Fruit fly (Drosophila melanogaster) whole organism, embryonic: Measurements from ENCODE around the gene CG34276.

ENCODE experiments used
- CG10147 ChIP-seq: fragments of 200-800 bp; sonication (Bioruptor generic); optimal IDR thresholded peaks from 2 replicates; lab custom pipeline; 2019; ENCODE audit warnings: missing biosample characterization, mild to moderate bottlenecking, missing genetic modification characterization, moderate library complexity
- CG10267 ChIP-seq: fragments of 200-800 bp; sonication (Bioruptor generic); optimal IDR thresholded peaks from 2 replicates; lab custom pipeline; 2018; ENCODE audit warnings: missing biosample characterization, mild to moderate bottlenecking, missing genetic modification characterization, moderate library complexity
- CG11456 ChIP-seq: fragments of 200-800 bp; sonication (Bioruptor generic); IDR thresholded peaks from 3 replicates; pipeline ENCODE4 v1.3.6; 2022; ENCODE audit warnings: missing biosample characterization, missing genetic modification characterization
- CG12236 ChIP-seq: fragments of 200-800 bp; sonication (Bioruptor generic); optimal IDR thresholded peaks from 2 replicates; lab custom pipeline; 2016; ENCODE audit warnings: missing biosample characterization, missing genetic modification characterization
- CG12391 ChIP-seq: fragments of 200-800 bp; sonication (Bioruptor generic); optimal IDR thresholded peaks from 3 replicates; lab custom pipeline; 2018; ENCODE audit warnings: missing biosample characterization, mild to moderate bottlenecking, missing genetic modification characterization, moderate library complexity
- CG12769 ChIP-seq: fragments of 200-800 bp; sonication (Bioruptor generic); optimal IDR thresholded peaks from 2 replicates; lab custom pipeline; 2019; ENCODE audit warnings: missing biosample characterization, mild to moderate bottlenecking, missing genetic modification characterization, moderate library complexity
- CG13775 ChIP-seq: fragments of 200-800 bp; sonication (Bioruptor generic); optimal IDR thresholded peaks from 3 replicates; lab custom pipeline; 2017; ENCODE audit warnings: missing biosample characterization, mild to moderate bottlenecking, missing genetic modification characterization
- CG14965 ChIP-seq: fragments of 200-800 bp; sonication (Bioruptor generic); optimal IDR thresholded peaks from 2 replicates; lab custom pipeline; 2016; ENCODE audit warnings: missing biosample characterization, missing genetic modification characterization, borderline replicate concordance
- CG17612 ChIP-seq: fragments of 200-800 bp; sonication (Bioruptor generic); IDR thresholded peaks from 2 replicates; pipeline ENCODE4 v1.3.6; 2022; ENCODE audit warnings: missing biosample characterization, missing genetic modification characterization
- CG18599 ChIP-seq: fragments of 200-800 bp; sonication (Bioruptor generic); optimal IDR thresholded peaks from 3 replicates; lab custom pipeline; 2017; ENCODE audit warnings: missing biosample characterization, missing genetic modification characterization, mild to moderate bottlenecking, moderate library complexity, missing genetic modification reagents
- CG31441 ChIP-seq: fragments of 200-800 bp; sonication (Bioruptor generic); IDR thresholded peaks from 2 replicates; pipeline ENCODE4 v1.3.6; 2022; ENCODE audit warnings: missing biosample characterization, missing genetic modification characterization
- CG4707 ChIP-seq: fragments of 200-800 bp; sonication (Bioruptor generic); optimal IDR thresholded peaks from 2 replicates; lab custom pipeline; 2018; ENCODE audit warnings: missing biosample characterization, mild to moderate bottlenecking, missing genetic modification characterization, moderate library complexity
- CG5953 ChIP-seq: fragments of 200-800 bp; sonication (Bioruptor generic); IDR thresholded peaks from 2 replicates; pipeline ENCODE4 v1.3.6; 2022; ENCODE audit warnings: missing biosample characterization, missing genetic modification characterization
- CG6272 ChIP-seq: fragments of 200-800 bp; sonication (Bioruptor generic); IDR thresholded peaks from 2 replicates; pipeline ENCODE4 v1.3.6; 2022; ENCODE audit warnings: missing biosample characterization, missing genetic modification characterization
- CG6683 ChIP-seq: fragments of 200-800 bp; sonication (Bioruptor generic); optimal IDR thresholded peaks from 2 replicates; lab custom pipeline; 2017; ENCODE audit warnings: missing biosample characterization, mild to moderate bottlenecking, missing genetic modification characterization, missing genetic modification reagents
- CG7987 ChIP-seq: fragments of 200-800 bp; sonication (Bioruptor generic); optimal IDR thresholded peaks from 2 replicates; lab custom pipeline; 2018; ENCODE audit warnings: missing biosample characterization, mild to moderate bottlenecking, missing genetic modification characterization, moderate library complexity
- CG8388 ChIP-seq: fragments of 200-800 bp; sonication (Bioruptor generic); optimal IDR thresholded peaks from 2 replicates; lab custom pipeline; 2019; ENCODE audit warnings: missing biosample characterization, mild to moderate bottlenecking, missing genetic modification characterization, moderate library complexity
- CG8765 ChIP-seq: fragments of 200-800 bp; sonication (Bioruptor generic); IDR thresholded peaks from 2 replicates; pipeline ENCODE4 v1.3.6; 2022; ENCODE audit warnings: missing biosample characterization, missing genetic modification characterization
- CHES-1-like ChIP-seq: fragments of 200-800 bp; sonication (Bioruptor generic); optimal IDR thresholded peaks from 2 replicates; lab custom pipeline; 2016; ENCODE audit warnings: missing biosample characterization, missing genetic modification characterization
- Dek ChIP-seq: fragments of 200-800 bp; sonication (Bioruptor generic); optimal IDR thresholded peaks from 3 replicates; lab custom pipeline; 2019; ENCODE audit warnings: missing biosample characterization, mild to moderate bottlenecking, missing genetic modification characterization, moderate library complexity
- ERR ChIP-seq: fragments of 200-800 bp; sonication (Bioruptor generic); optimal IDR thresholded peaks from 2 replicates; lab custom pipeline; 2016; ENCODE audit warnings: missing biosample characterization, missing genetic modification characterization
- Elba2 ChIP-seq: fragments of 200-800 bp; sonication (Bioruptor generic); optimal IDR thresholded peaks from 3 replicates; lab custom pipeline; 2016; ENCODE audit warnings: missing biosample characterization, missing genetic modification characterization
- HLH3B ChIP-seq: fragments of 200-800 bp; sonication (Bioruptor generic); IDR thresholded peaks from 2 replicates; pipeline ENCODE4 v1.3.6; 2022; ENCODE audit warnings: missing biosample characterization, missing genetic modification characterization
- HLHmδ ChIP-seq: fragments of 200-800 bp; sonication (Bioruptor generic); optimal IDR thresholded peaks from 2 replicates; lab custom pipeline; 2018; ENCODE audit warnings: missing biosample characterization, mild to moderate bottlenecking, missing genetic modification characterization, moderate library complexity
- Hand ChIP-seq: fragments of 200-800 bp; sonication (Bioruptor generic); optimal IDR thresholded peaks from 2 replicates; lab custom pipeline; 2017; ENCODE audit warnings: mild to moderate bottlenecking, missing biosample characterization, missing genetic modification reagents, missing genetic modification characterization
- Hey ChIP-seq: fragments of 200-800 bp; sonication (Bioruptor generic); optimal IDR thresholded peaks from 3 replicates; lab custom pipeline; 2018; ENCODE audit warnings: missing biosample characterization, mild to moderate bottlenecking, missing genetic modification characterization
- MBD-R2 ChIP-seq: fragments of 200-800 bp; sonication (Bioruptor generic); IDR thresholded peaks from 2 replicates; pipeline ENCODE4 v1.3.6; 2022; ENCODE audit warnings: missing biosample characterization, missing genetic modification characterization
- Mrtf ChIP-seq: fragments of 200-800 bp; sonication (Bioruptor generic); IDR thresholded peaks from 3 replicates; pipeline ENCODE4 v1.3.6; 2022; ENCODE audit warnings: missing biosample characterization, missing genetic modification characterization
- NFAT ChIP-seq: fragments of 200-800 bp; sonication (Bioruptor generic); IDR thresholded peaks from 2 replicates; pipeline ENCODE4 v1.3.6; 2022; ENCODE audit warnings: missing biosample characterization, missing genetic modification characterization
- Side ChIP-seq: fragments of 200-800 bp; sonication (Bioruptor generic); optimal IDR thresholded peaks from 2 replicates; lab custom pipeline; 2016; ENCODE audit warnings: missing biosample characterization, missing genetic modification characterization
- Taf1 ChIP-seq: fragments of 200-800 bp; sonication (Bioruptor generic); IDR thresholded peaks from 2 replicates; pipeline ENCODE4 v1.3.6; 2022; ENCODE audit warnings: missing biosample characterization, missing genetic modification characterization
- ab ChIP-seq: fragments of 200-800 bp; sonication (Bioruptor generic); optimal IDR thresholded peaks from 2 replicates; lab custom pipeline; 2016; ENCODE audit warnings: missing biosample characterization, missing genetic modification characterization
- bigmax ChIP-seq: fragments of 200-800 bp; sonication (Bioruptor generic); optimal IDR thresholded peaks from 2 replicates; lab custom pipeline; 2018; ENCODE audit warnings: missing biosample characterization, mild to moderate bottlenecking, missing genetic modification characterization
- bsh ChIP-seq, 2 experiments: fragments of 200-800 bp; sonication (Bioruptor generic); optimal IDR thresholded peaks; 2 replicates each; lab custom pipeline; 2017 to 2018; ENCODE audit warnings: mild to moderate bottlenecking in 2 of 2, missing biosample characterization in 2 of 2, missing genetic modification characterization in 2 of 2, moderate library complexity in 1 of 2
- cato ChIP-seq: fragments of 200-800 bp; sonication (Bioruptor generic); optimal IDR thresholded peaks from 2 replicates; lab custom pipeline; 2016; ENCODE audit warnings: missing biosample characterization, missing genetic modification characterization, borderline replicate concordance
- dimm ChIP-seq: fragments of 200-800 bp; sonication (Bioruptor generic); IDR thresholded peaks from 2 replicates; pipeline ENCODE4 v1.3.6; 2022; ENCODE audit warnings: missing biosample characterization, missing genetic modification characterization
- en ChIP-seq: fragments of 200-800 bp; sonication (Bioruptor generic); optimal IDR thresholded peaks from 2 replicates; lab custom pipeline; 2016; ENCODE audit warnings: missing biosample characterization, missing genetic modification characterization
- fd3F ChIP-seq: fragments of 200-800 bp; sonication (Bioruptor generic); optimal IDR thresholded peaks from 2 replicates; lab custom pipeline; 2018; ENCODE audit warnings: missing biosample characterization, mild to moderate bottlenecking, missing genetic modification characterization, moderate library complexity
- gt ChIP-seq: fragments of 200-800 bp; sonication (Bioruptor generic); IDR thresholded peaks from 2 replicates; pipeline ENCODE4 v1.3.6; 2022; ENCODE audit warnings: missing biosample characterization, missing genetic modification characterization
- insv ChIP-seq, 2 experiments: fragments of 200-800 bp; sonication (Bioruptor generic); optimal IDR thresholded peaks; 3 replicates each; lab custom pipeline; 2016 to 2018; ENCODE audit warnings: missing biosample characterization in 2 of 2, missing genetic modification characterization in 2 of 2
- kah ChIP-seq: fragments of 200-800 bp; sonication (Bioruptor generic); optimal IDR thresholded peaks from 2 replicates; lab custom pipeline; 2018; ENCODE audit warnings: missing biosample characterization, mild to moderate bottlenecking, missing genetic modification characterization
- mam ChIP-seq: fragments of 200-800 bp; sonication (Bioruptor generic); optimal IDR thresholded peaks from 3 replicates; lab custom pipeline; 2016; ENCODE audit warnings: missing biosample characterization, missing genetic modification characterization
- nmo ChIP-seq: fragments of 200-800 bp; sonication (Bioruptor generic); optimal IDR thresholded peaks from 2 replicates; lab custom pipeline; 2018; ENCODE audit warnings: missing biosample characterization, mild to moderate bottlenecking, missing genetic modification characterization, moderate library complexity
- org-1 ChIP-seq: fragments of 200-800 bp; sonication (Bioruptor generic); optimal IDR thresholded peaks from 2 replicates; lab custom pipeline; 2017; ENCODE audit warnings: missing biosample characterization, missing genetic modification characterization
- pita ChIP-seq: fragments of 200-800 bp; sonication (Bioruptor generic); optimal IDR thresholded peaks from 2 replicates; lab custom pipeline; 2017; ENCODE audit warnings: missing biosample characterization, mild to moderate bottlenecking, missing genetic modification characterization
- schlank ChIP-seq: fragments of 200-800 bp; sonication (Bioruptor generic); optimal IDR thresholded peaks from 2 replicates; lab custom pipeline; 2018; ENCODE audit warnings: missing biosample characterization, mild to moderate bottlenecking, missing genetic modification characterization
- sr ChIP-seq: fragments of 200-800 bp; sonication (Bioruptor generic); IDR thresholded peaks from 3 replicates; pipeline ENCODE4 v1.3.6; 2022; ENCODE audit warnings: missing biosample characterization, missing genetic modification characterization
- tio ChIP-seq: fragments of 200-800 bp; sonication (Bioruptor generic); optimal IDR thresholded peaks from 2 replicates; lab custom pipeline; 2017; ENCODE audit warnings: missing biosample characterization, missing genetic modification characterization, inconsistent platforms
- trem ChIP-seq: fragments of 200-800 bp; optimal IDR thresholded peaks from 3 replicates; lab custom pipeline; 2019; ENCODE audit warnings: missing biosample characterization, mild to moderate bottlenecking, missing genetic modification characterization, moderate library complexity
- usp ChIP-seq: fragments of >200 bp; optimal IDR thresholded peaks from 2 replicates; lab custom pipeline; 2017; ENCODE audit warnings: missing biosample characterization, missing genetic modification characterization
- wor ChIP-seq: fragments of 200-800 bp; sonication (Bioruptor generic); IDR thresholded peaks from 2 replicates; pipeline ENCODE4 v1.3.6; 2022; ENCODE audit warnings: missing biosample characterization, missing genetic modification characterization
- yki ChIP-seq: fragments of >200 bp; optimal IDR thresholded peaks from 3 replicates; lab custom pipeline; 2018

CG34276 gene

DNA sequence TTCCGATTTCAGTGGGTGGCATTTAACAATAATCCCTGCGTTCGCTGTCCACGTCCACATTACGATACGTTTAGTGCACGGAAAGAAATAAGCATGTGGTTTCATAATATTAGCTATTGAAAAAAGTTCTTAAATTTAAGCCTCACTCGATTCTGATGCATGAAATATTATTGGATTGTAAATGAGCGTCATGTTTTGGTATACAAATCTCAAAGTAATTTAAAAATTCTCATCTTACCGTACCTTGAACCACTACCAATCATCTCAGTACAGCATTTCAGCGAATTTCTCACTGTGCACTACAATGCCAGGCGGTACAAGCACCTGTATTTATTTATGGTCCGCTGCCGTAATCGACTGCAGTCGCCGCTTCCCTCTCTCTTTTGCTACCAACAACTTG is 48.8 kb downstream of the CG34276 start (continued):
- TF ChIP-seq Hey (tag; lab: Kevin White, UChicago): no peak
- TF ChIP-seq trem: peak; percentile 68
- peak; percentile 48 for TF ChIP-seq CG12236 (GFP tag; lab: Kevin White, UChicago)
- TF ChIP-seq CG14965: peak; percentile 11
- TF ChIP-seq nmo (GFP tag; lab: Kevin White, UChicago): peak; percentile 89
- peak; percentile 73 for TF ChIP-seq CG6272 (GFP tag; lab: Robert Waterston, UW)
- no peak for TF ChIP-seq pita
- peak; percentile 80 for TF ChIP-seq org-1
- no peak for TF ChIP-seq CG17612 (GFP tag; lab: Robert Waterston, UW)
- no peak for TF ChIP-seq CG11456 (GFP tag; lab: Robert Waterston, UW)
- peak; percentile 45 for TF ChIP-seq schlank (tag; lab: Kevin White, UChicago)
- TF ChIP-seq ERR (GFP tag; lab: Kevin White, UChicago): peak; percentile 46
- peak; percentile 83 for TF ChIP-seq CG12769 (tag; lab: Kevin White, UChicago)
- peak; percentile 83 for TF ChIP-seq CG18599 (GFP tag; lab: Kevin White, UChicago)
- peak; percentile 66 for TF ChIP-seq CG4707 (GFP tag; lab: Kevin White, UChicago)
- peak; percentile 70 for TF ChIP-seq CG10147
- TF ChIP-seq Taf1 (GFP tag; lab: Robert Waterston, UW): no peak
- TF ChIP-seq CG12391 (tag; lab: Kevin White, UChicago): peak; percentile 86
- TF ChIP-seq CG8388: peak; percentile 78
- peak; percentile 70 for TF ChIP-seq CG10267 (tag; lab: Kevin White, UChicago)
- TF ChIP-seq dimm (GFP tag; lab: Robert Waterston, UW): no peak
- no peak for TF ChIP-seq Elba2 (GFP tag; lab: Kevin White, UChicago)
- TF ChIP-seq gt (GFP tag; lab: Robert Waterston, UW): no peak
- no peak for TF ChIP-seq HLHmδ (GFP tag; lab: Kevin White, UChicago)
- peak; percentile 72 for TF ChIP-seq cato (GFP tag; lab: Kevin White, UChicago)
- no peak for TF ChIP-seq yki (lab: Kevin White, UChicago)
- peak; percentile 74 for TF ChIP-seq Dek (tag; lab: Kevin White, UChicago)
- peak; percentile 50 for TF ChIP-seq CG6683 (GFP tag; lab: Kevin White, UChicago)
- peak; percentile 77 for TF ChIP-seq mam (GFP tag; lab: Kevin White, UChicago)
- no peak for TF ChIP-seq NFAT (GFP tag; lab: Robert Waterston, UW)
- TF ChIP-seq CG31441 (GFP tag; lab: Robert Waterston, UW): no peak
- no peak for TF ChIP-seq HLH3B (GFP tag; lab: Robert Waterston, UW)
- peak; percentile 80 for TF ChIP-seq fd3F (GFP tag; lab: Kevin White, UChicago)
- TF ChIP-seq bsh (GFP tag; optimal IDR thresholded peaks at IDR 0.05; lab: Kevin White, UChicago): peak; percentile 76 to 84
- peak; percentile 51 for TF ChIP-seq Hand (GFP tag; lab: Kevin White, UChicago)
- TF ChIP-seq CG5953 (GFP tag; lab: Robert Waterston, UW): no peak
- no peak for TF ChIP-seq insv (GFP tag; optimal IDR thresholded peaks at IDR 0.05; lab: Kevin White, UChicago)
- TF ChIP-seq sr (GFP tag; lab: Robert Waterston, UW): no peak
- no peak for TF ChIP-seq MBD-R2 (GFP tag; lab: Robert Waterston, UW)
- TF ChIP-seq kah: peak; percentile 77
- TF ChIP-seq CHES-1-like (GFP tag; lab: Kevin White, UChicago): peak; percentile 70
- TF ChIP-seq usp (GFP tag; lab: Kevin White, UChicago): no peak
- no peak for TF ChIP-seq Mrtf
- TF ChIP-seq CG8765 (GFP tag; lab: Robert Waterston, UW): no peak
- TF ChIP-seq Side: peak; percentile 61
- no peak for TF ChIP-seq wor
- TF ChIP-seq bigmax (GFP tag; lab: Kevin White, UChicago): no peak
- peak; percentile 79 for TF ChIP-seq CG13775 (GFP tag; lab: Kevin White, UChicago)
- peak; percentile 75 for TF ChIP-seq tio (GFP tag; lab: Kevin White, UChicago)
- peak; percentile 74 for TF ChIP-seq ab (GFP tag; lab: Kevin White, UChicago)
- TF ChIP-seq en (GFP tag; lab: Kevin White, UChicago): peak; percentile 62
- TF ChIP-seq CG7987 (GFP tag; lab: Kevin White, UChicago): no peak
